Worm (Caenorhabditis elegans) whole organism, early embryonic: ENCODE data around the gene dpf-2.

Experiments used
- B0310.2 ChIP-seq: sonication (generic microtip); optimal IDR thresholded peaks from 2 replicates; lab custom pipeline; 2016; ENCODE audit warnings: mild to moderate bottlenecking, missing genetic modification characterization, missing compliant biosample characterization
- F13C5.2 ChIP-seq: sonication (generic microtip); optimal IDR thresholded peaks from 2 replicates; lab custom pipeline; 2017; ENCODE audit warnings: mild to moderate bottlenecking, missing genetic modification characterization, inconsistent platforms, missing compliant biosample characterization
- ama-1 ChIP-seq: fragments of 150-350 bp; optimal IDR thresholded peaks from 2 replicates; lab custom pipeline; 2014
- ets-7 ChIP-seq: sonication (generic microtip); optimal IDR thresholded peaks from 2 replicates; lab custom pipeline; 2016; ENCODE audit warnings: missing genotype, missing genetic modification characterization, missing compliant biosample characterization
- flt-1 ChIP-seq: fragments of 200-800 bp; sonication (Bioruptor generic); IDR thresholded peaks from 2 replicates; pipeline ENCODE4 v1.3.6; 2022; ENCODE audit warnings: missing genetic modification characterization, missing compliant biosample characterization
- sea-1 ChIP-seq: fragments of 200-800 bp; sonication (Bioruptor generic); conservative IDR thresholded peaks from 2 replicates; pipeline ENCODE4 v1.3.6; 2022; ENCODE audit warnings: missing genetic modification characterization, missing compliant biosample characterization
- tbx-37 ChIP-seq: fragments of 200-800 bp; sonication (Bioruptor generic); conservative IDR thresholded peaks from 2 replicates; pipeline ENCODE4 v1.3.6; 2022; ENCODE audit warnings: missing genetic modification reagents, missing genetic modification characterization, missing compliant biosample characterization

DNA sequence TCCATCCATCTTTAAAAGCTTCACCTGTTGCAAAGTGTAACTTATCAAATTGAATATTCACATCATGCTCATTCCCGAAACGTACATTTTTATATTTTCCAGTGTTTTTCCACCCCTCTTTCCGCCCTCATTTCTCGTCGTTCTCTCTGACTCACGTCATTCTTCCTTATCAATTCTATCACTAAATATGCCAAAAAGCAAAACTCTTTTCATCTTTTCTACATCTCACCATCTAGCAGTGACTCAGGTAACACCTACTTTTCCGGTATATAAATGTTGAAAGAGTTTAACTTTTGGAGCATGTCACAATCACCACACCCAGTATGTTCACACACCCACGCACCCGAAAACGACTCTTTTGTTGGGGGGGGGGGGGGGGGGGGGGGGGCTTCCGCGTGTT, 12.8 kb downstream of the dpf-2 start:
- no peak for TF ChIP-seq tbx-37
- TF ChIP-seq sea-1 (GFP tag; lab: Robert Waterston, UW), result no peak
- TF ChIP-seq F13C5.2 (tag; lab: Kevin White, UChicago), result no peak
- no peak for TF ChIP-seq B0310.2
- TF ChIP-seq flt-1 (GFP tag; lab: Robert Waterston, UW), result no peak
- TF ChIP-seq ama-1 (lab: Kevin White, UChicago), result no peak
- TF ChIP-seq ets-7 (tag; lab: Kevin White, UChicago), result no peak
